Fruit fly (Drosophila melanogaster): ENCODE results near the gene AdamTS-B.

AdamTS-B gene

DNA sequence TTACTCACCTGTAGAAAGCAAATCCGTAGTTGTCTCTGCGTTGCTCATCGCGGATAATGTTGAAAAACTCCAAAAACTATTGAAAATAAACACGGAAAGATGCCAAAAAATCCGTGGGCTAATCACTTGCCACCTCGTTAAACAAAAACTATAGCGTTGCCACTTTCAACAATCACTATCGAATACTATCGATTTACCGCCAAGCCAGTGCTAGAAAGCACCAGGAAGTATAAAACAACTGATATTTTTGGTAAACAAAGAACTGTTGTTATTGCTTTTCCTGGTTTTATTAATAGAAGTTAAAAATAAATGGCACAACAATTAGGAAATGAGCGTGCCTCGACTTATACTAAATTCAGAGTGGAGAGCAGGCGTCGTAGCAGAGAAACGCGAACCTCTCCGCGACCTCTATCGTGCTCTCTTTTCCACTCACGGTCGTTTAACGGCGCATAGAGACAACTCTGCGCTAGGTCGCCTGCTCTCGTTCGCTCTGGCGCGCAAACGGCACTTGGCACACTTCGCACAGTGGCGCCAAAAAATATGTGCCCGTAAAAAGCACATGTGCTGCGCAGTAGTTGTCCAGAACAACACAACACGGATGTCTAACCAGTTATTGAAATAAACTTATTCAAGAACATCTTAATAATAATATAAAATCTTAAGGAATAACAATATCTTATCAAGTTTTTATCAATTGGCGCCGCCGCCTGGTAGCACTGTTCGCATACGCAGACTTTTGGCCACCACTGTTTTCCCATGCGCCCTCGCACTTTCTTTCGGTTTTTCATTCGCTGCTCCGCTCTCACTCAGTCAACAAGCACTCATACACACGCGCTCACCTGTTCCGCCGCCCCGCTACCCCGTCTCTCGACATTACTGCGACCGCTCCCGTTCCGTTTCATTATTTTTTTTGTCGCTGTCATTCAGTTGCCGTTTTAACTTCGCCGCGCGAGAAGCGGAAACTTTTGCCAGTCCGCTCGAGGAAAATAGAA, 56.8 kb downstream of the AdamTS-B start, which contains the start of the genes lin-52 and CG15771:
Gene lin-52, minus strand, starts transcription at position 122 of the 992 bp plus-strand sequence.
Gene CG15771, plus strand, starts transcription at position 738 of the 992 bp plus-strand sequence.
- TF ChIP-seq CG14711 (tag; optimal IDR thresholded peaks at IDR 0.05) (peak; percentile 92), ovo (GFP tag; optimal IDR thresholded peaks at IDR 0.05) (peak; percentile 98), Clk (GFP tag; optimal IDR thresholded peaks at IDR 0.05) (peak; percentile 92), cnc (optimal IDR thresholded peaks at IDR 0.05) (no peak), kay (GFP tag; ENCODE audit: borderline replicate concordance) (peak; percentile 95), Mnt (GFP tag; optimal IDR thresholded peaks at IDR 0.05) (peak; percentile 100), CG7101 (tag; optimal IDR thresholded peaks at IDR 0.05) (peak; percentile 97), Crg-1 (GFP tag; optimal IDR thresholded peaks at IDR 0.05) (peak; percentile 87), CG1620 (GFP tag; optimal IDR thresholded peaks at IDR 0.05) (peak; percentile 92), Hr96 (GFP tag; optimal IDR thresholded peaks at IDR 0.05) (peak; percentile 91), pad (GFP tag; optimal IDR thresholded peaks at IDR 0.05) (peak; percentile 93), CG7045 (GFP tag; optimal IDR thresholded peaks at IDR 0.05) (peak; percentile 94), bab1 (GFP tag; optimal IDR thresholded peaks at IDR 0.05) (peak; percentile 97), cic (GFP tag; optimal IDR thresholded peaks at IDR 0.05) (peak; percentile 89), toe (GFP tag; optimal IDR thresholded peaks at IDR 0.05) (peak; percentile 85), CG12768 (GFP tag; optimal IDR thresholded peaks at IDR 0.05) (peak; percentile 95), CG11617 (GFP tag; optimal IDR thresholded peaks at IDR 0.05) (peak; percentile 99), CG33017 (tag; optimal IDR thresholded peaks at IDR 0.05) (peak; percentile 93), tj (GFP tag; optimal IDR thresholded peaks at IDR 0.05) (peak; percentile 93), CG5204 (GFP tag; optimal IDR thresholded peaks at IDR 0.05) (peak; percentile 90)

DNA sequence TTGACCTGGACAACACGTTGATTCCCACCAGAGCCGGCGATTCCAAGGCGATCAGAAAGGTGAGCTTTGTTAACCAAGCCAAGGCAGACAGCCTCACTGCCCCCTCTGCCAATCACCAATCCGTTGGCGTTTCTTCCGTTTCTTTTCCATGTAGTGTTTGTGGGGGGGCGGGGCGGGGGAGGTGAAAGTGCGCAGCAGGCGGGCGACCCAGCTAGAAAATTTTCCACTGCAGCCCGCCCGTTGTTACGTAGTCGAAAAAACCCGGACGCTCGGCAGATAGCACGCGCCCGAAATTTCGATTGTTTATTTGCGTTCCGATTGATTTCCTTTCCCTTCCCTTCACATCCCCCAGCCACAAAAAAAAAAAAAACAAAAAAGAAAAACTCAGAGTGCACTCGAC, 57.8 kb downstream of the AdamTS-B start:
- TF ChIP-seq Clk (GFP tag; optimal IDR thresholded peaks at IDR 0.05) = no peak
- TF ChIP-seq CG33017 (tag; optimal IDR thresholded peaks at IDR 0.05) = no peak
- TF ChIP-seq cnc (optimal IDR thresholded peaks at IDR 0.05) = no peak
- no peak for TF ChIP-seq kay (GFP tag; ENCODE audit: borderline replicate concordance)
- TF ChIP-seq Crg-1 (GFP tag; optimal IDR thresholded peaks at IDR 0.05) = no peak
- no peak for TF ChIP-seq bab1 (GFP tag; optimal IDR thresholded peaks at IDR 0.05)
- no peak for TF ChIP-seq CG12768 (GFP tag; optimal IDR thresholded peaks at IDR 0.05)
- no peak for TF ChIP-seq CG1620 (GFP tag; optimal IDR thresholded peaks at IDR 0.05)
- TF ChIP-seq ovo (GFP tag; optimal IDR thresholded peaks at IDR 0.05) = no peak
- TF ChIP-seq pad (GFP tag; optimal IDR thresholded peaks at IDR 0.05) = no peak
- TF ChIP-seq tj (GFP tag; optimal IDR thresholded peaks at IDR 0.05) = no peak
- no peak for TF ChIP-seq CG14711 (tag; optimal IDR thresholded peaks at IDR 0.05)
- TF ChIP-seq toe (GFP tag; optimal IDR thresholded peaks at IDR 0.05) = no peak
- no peak for TF ChIP-seq CG7101 (tag; optimal IDR thresholded peaks at IDR 0.05)
- TF ChIP-seq Mnt (GFP tag; optimal IDR thresholded peaks at IDR 0.05) = no peak
- no peak for TF ChIP-seq cic (GFP tag; optimal IDR thresholded peaks at IDR 0.05)
- TF ChIP-seq CG11617 (GFP tag; optimal IDR thresholded peaks at IDR 0.05) = no peak

All from whole organism, adult.